Fruit fly (Drosophila melanogaster): ENCODE measurements around the gene Afg3l2.

Gene Afg3l2

DNA sequence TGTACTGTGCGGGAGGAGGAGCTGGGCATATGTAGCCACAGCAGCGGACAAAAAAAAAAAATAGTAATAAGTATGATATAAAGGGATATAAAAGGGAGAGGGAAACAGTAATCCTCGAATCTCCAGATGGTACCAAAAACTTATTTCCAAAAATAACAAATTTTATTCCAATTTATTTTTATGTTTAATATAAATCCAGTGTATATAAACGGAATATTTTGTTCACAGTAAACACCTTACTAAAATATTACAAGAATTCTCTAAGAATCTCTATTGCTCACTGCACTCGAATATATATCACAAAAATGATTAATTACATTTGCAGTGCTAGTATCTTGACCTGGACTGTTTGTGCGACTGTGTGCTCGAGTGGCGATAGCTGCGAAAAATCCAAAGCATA lies 22.6 kb downstream of the Afg3l2 start (continued):
- TF ChIP-seq ac (GFP tag; optimal IDR thresholded peaks at IDR 0.05) = no peak
- peak; percentile 7 for TF ChIP-seq dmrt99B (tag; optimal IDR thresholded peaks at IDR 0.05)
- no peak for TF ChIP-seq luna (GFP tag; optimal IDR thresholded peaks at IDR 0.05)
- TF ChIP-seq Sin3A (optimal IDR thresholded peaks at IDR 0.05) = no peak
- TF ChIP-seq CG4282 (GFP tag; optimal IDR thresholded peaks at IDR 0.05) = no peak
- TF ChIP-seq hb (GFP tag; IDR thresholded peaks at IDR 0.05; ENCODE audit: partially characterized antibody) = no peak
- peak; percentile 26 for TF ChIP-seq gem (tag; optimal IDR thresholded peaks at IDR 0.05)
- 0 out of 3 replicates have a peak, but pooled peaks have one; percentile 32 for TF ChIP-seq CG11695 (GFP tag; IDR thresholded peaks at IDR 0.05)
- no peak for TF ChIP-seq CG12659 (GFP tag; optimal IDR thresholded peaks at IDR 0.05)
- peak; percentile 59 for TF ChIP-seq sens (GFP tag)
- TF ChIP-seq shn (GFP tag; optimal IDR thresholded peaks at IDR 0.05) = no peak
- TF ChIP-seq repo (GFP tag; optimal IDR thresholded peaks at IDR 0.05) = no peak
- TF ChIP-seq Hr51 (GFP tag; optimal IDR thresholded peaks at IDR 0.05) = peak in 1 of 2 experiments; percentile 25
- peak; percentile 22 for TF ChIP-seq CG2678 (tag; optimal IDR thresholded peaks at IDR 0.05)
- no peak for TF ChIP-seq org-1 (GFP tag; optimal IDR thresholded peaks at IDR 0.05)
- TF ChIP-seq phol (tag; optimal IDR thresholded peaks at IDR 0.05) = peak; percentile 6
- no peak for TF ChIP-seq vvl (GFP tag; IDR thresholded peaks at IDR 0.05)
- TF ChIP-seq fu2 (GFP tag; optimal IDR thresholded peaks at IDR 0.05) = no peak
- TF ChIP-seq Sox102F (GFP tag; optimal IDR thresholded peaks at IDR 0.05) = peak; percentile 12
- no peak for TF ChIP-seq run (tag; optimal IDR thresholded peaks at IDR 0.05)

DNA sequence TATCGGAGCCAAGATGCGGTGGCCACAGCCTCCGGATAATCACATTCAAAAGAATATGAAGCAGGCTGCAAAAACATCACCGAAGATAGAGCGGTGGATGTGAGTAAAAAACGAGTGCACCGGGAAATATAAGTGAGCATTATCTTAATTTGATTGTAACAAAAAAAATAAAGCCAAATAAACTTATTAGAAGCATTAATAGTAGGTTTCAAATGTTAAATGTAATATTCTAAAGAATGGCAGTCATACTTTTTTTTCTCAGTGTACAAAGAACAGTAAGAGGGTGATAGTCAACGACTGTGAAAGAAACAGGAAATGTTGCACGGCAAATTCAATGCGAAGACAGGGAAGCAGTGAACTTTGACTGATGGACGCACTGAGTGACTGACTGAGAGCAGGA lies 25.7 kb downstream of the Afg3l2 start:
- peak; percentile 13 for TF ChIP-seq Oli (tag; optimal IDR thresholded peaks at IDR 0.05)
- no peak for TF ChIP-seq cato (GFP tag; optimal IDR thresholded peaks at IDR 0.05; ENCODE audit: borderline replicate concordance)
- 0 out of 3 replicates have a peak, but pooled peaks have one; percentile 36 for TF ChIP-seq ci (GFP tag; IDR thresholded peaks at IDR 0.05)
- no peak for TF ChIP-seq zfh1 (GFP tag; IDR thresholded peaks at IDR 0.05)
- no peak for TF ChIP-seq sug (tag; optimal IDR thresholded peaks at IDR 0.05)
- TF ChIP-seq Oaz (GFP tag; IDR thresholded peaks at IDR 0.05) = no peak
- TF ChIP-seq ewg (GFP tag; optimal IDR thresholded peaks at IDR 0.05) = no peak
- peak; percentile 20 for TF ChIP-seq CG7839 (tag; optimal IDR thresholded peaks at IDR 0.05)
- peak; percentile 27 for TF ChIP-seq nmo (GFP tag; optimal IDR thresholded peaks at IDR 0.05)
- TF ChIP-seq pho (GFP tag; optimal IDR thresholded peaks at IDR 0.05) = no peak
- TF ChIP-seq CG5953 (GFP tag; IDR thresholded peaks at IDR 0.05) = no peak
- no peak for TF ChIP-seq ranshi (GFP tag; IDR thresholded peaks at IDR 0.05)
- TF ChIP-seq GATAe (GFP tag; conservative IDR thresholded peaks at IDR 0.05) = no peak
- TF ChIP-seq CG11696 (GFP tag; IDR thresholded peaks at IDR 0.05) = no peak
- TF ChIP-seq CG7745 (tag; optimal IDR thresholded peaks at IDR 0.05) = no peak
- TF ChIP-seq HLHmδ (GFP tag; optimal IDR thresholded peaks at IDR 0.05) = no peak
- peak; percentile 15 for TF ChIP-seq tap (tag; optimal IDR thresholded peaks at IDR 0.05)
- no peak for TF ChIP-seq usp (GFP tag; optimal IDR thresholded peaks at IDR 0.05)
- TF ChIP-seq HLH54F (GFP tag; optimal IDR thresholded peaks at IDR 0.05) = no peak
- no peak for TF ChIP-seq Meics (GFP tag; optimal IDR thresholded peaks at IDR 0.05)
- no peak for TF ChIP-seq Mes4 (GFP tag; optimal IDR thresholded peaks at IDR 0.05)
- peak; percentile 49 for TF ChIP-seq CG2712 (tag; optimal IDR thresholded peaks at IDR 0.05)
- TF ChIP-seq corto (GFP tag; optimal IDR thresholded peaks at IDR 0.05) = no peak
- peak; percentile 14 for TF ChIP-seq CG7556 (GFP tag; optimal IDR thresholded peaks at IDR 0.05)
- TF ChIP-seq tup (GFP tag; optimal IDR thresholded peaks at IDR 0.05) = no peak
- TF ChIP-seq CG11723 (GFP tag; optimal IDR thresholded peaks at IDR 0.05) = no peak
- peak; percentile 43 for TF ChIP-seq CG10979 (tag; optimal IDR thresholded peaks at IDR 0.05)
- no peak for TF ChIP-seq shn (GFP tag; optimal IDR thresholded peaks at IDR 0.05)
- no peak for TF ChIP-seq vvl (GFP tag; IDR thresholded peaks at IDR 0.05)
- no peak for TF ChIP-seq CG4360 (GFP tag; IDR thresholded peaks at IDR 0.05)
- no peak for TF ChIP-seq mld (GFP tag; IDR thresholded peaks at IDR 0.05; ENCODE audit: partially characterized antibody)
- no peak for TF ChIP-seq sim (GFP tag; IDR thresholded peaks at IDR 0.05)
- TF ChIP-seq repo (GFP tag; optimal IDR thresholded peaks at IDR 0.05) = no peak
- TF ChIP-seq CG12155 (GFP tag; optimal IDR thresholded peaks at IDR 0.05) = no peak
